Fruit fly (Drosophila melanogaster): ENCODE measurements around the gene CG17224.

dm6 chr2L:2993236-2993635 lies 24.9 kb downstream of the CG17224 start:
- TF ChIP-seq CG6163 (GFP tag; IDR thresholded peaks at IDR 0.05) (no peak), CG8319 (GFP tag; optimal IDR thresholded peaks at IDR 0.05) (no peak), CG10669 (GFP tag; optimal IDR thresholded peaks at IDR 0.05) (no peak), Hr4 (GFP tag; optimal IDR thresholded peaks at IDR 0.05) (no peak)

Data from whole organism, prepupa.